Fruit fly (Drosophila melanogaster): ENCODE data around the gene CG3285.

CG3285 gene

dm6 chr2L:3302958-3303842, 27.5 kb upstream of the CG3285 start, which contains the start of gene CG9663 (continued):
- TF ChIP-seq sqz (GFP tag; optimal IDR thresholded peaks at IDR 0.05): peak; percentile 100
- peak; percentile 41; the same call in 1 of the 3 replicates for TF ChIP-seq CG16813 (GFP tag; IDR thresholded peaks at IDR 0.05; ENCODE audit: partially characterized antibody)
- no peak for TF ChIP-seq HLH54F (GFP tag; optimal IDR thresholded peaks at IDR 0.05)
- TF ChIP-seq CG13287 (GFP tag; IDR thresholded peaks at IDR 0.05; ENCODE audit: partially characterized antibody): no peak; the same call in 1 of the 2 replicates
- no peak for TF ChIP-seq CG4854 (GFP tag; optimal IDR thresholded peaks at IDR 0.05)
- TF ChIP-seq CG15696 (tag; optimal IDR thresholded peaks at IDR 0.05): no peak
- TF ChIP-seq PHDP (tag; optimal IDR thresholded peaks at IDR 0.05): peak; percentile 29
- TF ChIP-seq gce (GFP tag; IDR thresholded peaks at IDR 0.05): no peak
- TF ChIP-seq pzg (GFP tag; optimal IDR thresholded peaks at IDR 0.05): peak; percentile 70
- peak; percentile 25 for TF ChIP-seq CG15073 (GFP tag; optimal IDR thresholded peaks at IDR 0.05)
- TF ChIP-seq corto (GFP tag; optimal IDR thresholded peaks at IDR 0.05): peak; percentile 42
- 0 out of 3 replicates have a peak, but pooled peaks have one; percentile 9 for TF ChIP-seq CG11695 (GFP tag; IDR thresholded peaks at IDR 0.05)
- TF ChIP-seq CG2129 (GFP tag; IDR thresholded peaks at IDR 0.05; ENCODE audit: partially characterized antibody): no peak
- TF ChIP-seq dati (GFP tag; IDR thresholded peaks at IDR 0.05): no peak
- no peak for TF ChIP-seq jigr1 (GFP tag; IDR thresholded peaks at IDR 0.05)
- no peak for TF ChIP-seq crc (GFP tag; optimal IDR thresholded peaks at IDR 0.05)
- no peak for TF ChIP-seq CG7987 (GFP tag; optimal IDR thresholded peaks at IDR 0.05)
- TF ChIP-seq CG18619 (GFP tag; optimal IDR thresholded peaks at IDR 0.05): no peak
- peak; percentile 28 for TF ChIP-seq Ptx1 (GFP tag; IDR thresholded peaks at IDR 0.05)
- 0 out of 2 replicates have a peak, but pooled peaks have one; percentile 12 for TF ChIP-seq CG11696 (GFP tag; IDR thresholded peaks at IDR 0.05)
- peak; percentile 46; the same call in 1 of the 2 replicates for TF ChIP-seq amos (GFP tag; IDR thresholded peaks at IDR 0.05; ENCODE audit: partially characterized antibody)
- peak; percentile 61 for TF ChIP-seq Drgx (GFP tag; IDR thresholded peaks at IDR 0.05)
- TF ChIP-seq dysf (GFP tag; IDR thresholded peaks at IDR 0.05): no peak
- TF ChIP-seq nom (GFP tag; optimal IDR thresholded peaks at IDR 0.05): peak; percentile 94
- TF ChIP-seq CG11398 (GFP tag; optimal IDR thresholded peaks at IDR 0.05): no peak
- peak; percentile 7 for TF ChIP-seq Antp (GFP tag; optimal IDR thresholded peaks at IDR 0.05)
- no peak for TF ChIP-seq CG2875 (GFP tag; optimal IDR thresholded peaks at IDR 0.05)
- peak; percentile 51; the same call in 1 of the 2 replicates for TF ChIP-seq CG9932 (GFP tag; IDR thresholded peaks at IDR 0.05)
- no peak for TF ChIP-seq tgo (GFP tag; IDR thresholded peaks at IDR 0.05)
- TF ChIP-seq Dref (GFP tag; IDR thresholded peaks at IDR 0.05): peak; percentile 82
- peak; percentile 43 for TF ChIP-seq trem (tag; optimal IDR thresholded peaks at IDR 0.05)
- TF ChIP-seq CG17359 (tag; optimal IDR thresholded peaks at IDR 0.05): no peak
- no peak; the same call in 1 of the 2 replicates for TF ChIP-seq MBD-R2 (GFP tag; IDR thresholded peaks at IDR 0.05)
- peak; percentile 14 to 34 for TF ChIP-seq dpn (GFP tag; optimal IDR thresholded peaks at IDR 0.05)
- no peak for TF ChIP-seq Aef1 (GFP tag; IDR thresholded peaks at IDR 0.05)
- peak; percentile 49; the same call in 2 of the 3 replicates for TF ChIP-seq row (GFP tag; IDR thresholded peaks at IDR 0.05)
- no peak for TF ChIP-seq CG8290 (GFP tag; optimal IDR thresholded peaks at IDR 0.05)
- TF ChIP-seq CG8290 (tag; optimal IDR thresholded peaks at IDR 0.05): peak in 1 of 2 experiments; percentile 61
- TF ChIP-seq seq (GFP tag; IDR thresholded peaks at IDR 0.05): peak; percentile 88; the same call in 1 of the 2 replicates
- TF ChIP-seq zfh1 (GFP tag; IDR thresholded peaks at IDR 0.05): no peak
- peak; percentile 7 for TF ChIP-seq CG13624 (GFP tag; optimal IDR thresholded peaks at IDR 0.05)
- no peak for TF ChIP-seq CG2889 (GFP tag; IDR thresholded peaks at IDR 0.05)
- TF ChIP-seq Nf-YA (GFP tag; IDR thresholded peaks at IDR 0.05): 0 out of 2 replicates have a peak, but pooled peaks have one; percentile 6
- TF ChIP-seq CG1529 (GFP tag; optimal IDR thresholded peaks at IDR 0.05): no peak
- no peak for TF ChIP-seq B-H2 (GFP tag; optimal IDR thresholded peaks at IDR 0.05)
- TF ChIP-seq Myb (GFP tag; optimal IDR thresholded peaks at IDR 0.05): peak; percentile 99
- TF ChIP-seq Dek (tag; optimal IDR thresholded peaks at IDR 0.05): no peak
- TF ChIP-seq CkIIα-i1 (GFP tag; IDR thresholded peaks at IDR 0.05): no peak
- peak; percentile 5 for TF ChIP-seq CG10979 (tag; optimal IDR thresholded peaks at IDR 0.05)

Data from whole organism, embryonic.